Worm (Caenorhabditis elegans): ENCODE data around the gene C18A3.7.

Gene C18A3.7

DNA sequence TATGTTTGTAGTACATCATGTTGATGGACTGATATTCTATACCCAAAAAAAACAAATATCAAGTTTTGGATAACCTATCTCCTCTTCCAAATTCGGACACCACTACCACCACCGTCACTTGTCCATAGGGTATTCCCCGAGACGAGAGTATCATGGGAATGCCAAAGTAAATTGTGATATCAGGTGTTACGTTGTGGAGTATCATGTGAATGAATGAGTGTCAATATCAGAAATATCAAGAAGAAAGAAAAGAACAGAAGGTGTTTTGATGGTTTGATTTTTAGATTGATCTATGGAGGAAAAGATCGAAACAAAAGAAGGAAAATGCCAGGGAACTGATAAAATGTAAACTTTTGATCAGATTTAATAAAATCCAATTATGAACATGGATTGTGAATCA is 32.0 kb downstream of the C18A3.7 start:
- TF ChIP-seq elt-2 (tag; optimal IDR thresholded peaks at IDR 0.05) (peak; percentile 51), fkh-10 (GFP tag; optimal IDR thresholded peaks at IDR 0.05) (no peak), dpl-1 (GFP tag; optimal IDR thresholded peaks at IDR 0.05) (peak in 2 of 3 experiments; percentile 23 to 44), elt-3 (tag; optimal IDR thresholded peaks at IDR 0.05) (peak in 2 of 6 experiments; percentile 51 to 85), fkh-8 (tag; optimal IDR thresholded peaks at IDR 0.05) (peak; percentile 19), nhr-28 (tag; optimal IDR thresholded peaks at IDR 0.05) (no peak), sptf-1 (tag; optimal IDR thresholded peaks at IDR 0.05) (no peak), lin-15B (tag; optimal IDR thresholded peaks at IDR 0.05) (no peak), efl-3 (GFP tag; optimal IDR thresholded peaks at IDR 0.05) (no peak), ama-1 (optimal IDR thresholded peaks at IDR 0.05) (no peak), nhr-90 (tag; optimal IDR thresholded peaks at IDR 0.05; ENCODE audit: poor library complexity) (no peak), ceh-63 (GFP tag; optimal IDR thresholded peaks at IDR 0.05) (no peak), nhr-84 (tag; optimal IDR thresholded peaks at IDR 0.05) (no peak), aly-2 (tag; optimal IDR thresholded peaks at IDR 0.05) (no peak), xbp-1 (tag; optimal IDR thresholded peaks at IDR 0.05) (no peak), ceh-8 (GFP tag; optimal IDR thresholded peaks at IDR 0.05) (no peak), Y116A8C.19 (tag; optimal IDR thresholded peaks at IDR 0.05; ENCODE audit: borderline replicate concordance) (no peak), lin-14 (GFP tag; optimal IDR thresholded peaks at IDR 0.05) (peak; percentile 85), hpl-2 (GFP tag; optimal IDR thresholded peaks at IDR 0.05) (no peak), snpc-4 (tag; optimal IDR thresholded peaks at IDR 0.05) (no peak), hlh-17 (GFP tag; optimal IDR thresholded peaks at IDR 0.05; ENCODE audit: borderline replicate concordance) (no peak), ztf-11 (tag; optimal IDR thresholded peaks at IDR 0.05) (no peak), egl-13 (tag; optimal IDR thresholded peaks at IDR 0.05) (no peak), pag-3 (tag; optimal IDR thresholded peaks at IDR 0.05; ENCODE audit: borderline replicate concordance, insufficient read depth) (peak; percentile 81), fkh-4 (tag; optimal IDR thresholded peaks at IDR 0.05; ENCODE audit: borderline replicate concordance) (no peak), ceh-88 (GFP tag; IDR thresholded peaks at IDR 0.05) (no peak), nhr-76 (tag; optimal IDR thresholded peaks at IDR 0.05) (no peak), ets-5 (GFP tag; IDR thresholded peaks at IDR 0.05) (no peak), skn-1 (tag; optimal IDR thresholded peaks at IDR 0.05) (peak; percentile 4), mdl-1 (tag; optimal IDR thresholded peaks at IDR 0.05) (peak in 1 of 2 experiments; percentile 26), tlp-1 (tag; optimal IDR thresholded peaks at IDR 0.05) (no peak), alr-1 (tag; optimal IDR thresholded peaks at IDR 0.05; ENCODE audit: borderline replicate concordance) (no peak), lin-13 (GFP tag; optimal IDR thresholded peaks at IDR 0.05) (peak; percentile 57), nhr-71 (tag; optimal IDR thresholded peaks at IDR 0.05) (peak; percentile 88), nhr-47 (tag; optimal IDR thresholded peaks at IDR 0.05) (peak; percentile 33), isw-1 (GFP tag; IDR thresholded peaks at IDR 0.05) (no peak), mep-1 (tag; optimal IDR thresholded peaks at IDR 0.05) (peak; percentile 52), lsy-2 (tag; optimal IDR thresholded peaks at IDR 0.05) (peak; percentile 44 to 55), aha-1 (tag; optimal IDR thresholded peaks at IDR 0.05) (no peak), unc-62 (GFP tag; optimal IDR thresholded peaks at IDR 0.05) (no peak), F16B12.6 (tag; optimal IDR thresholded peaks at IDR 0.05) (no peak), ztf-4 (tag; optimal IDR thresholded peaks at IDR 0.05) (peak; percentile 35), nhr-11 (tag; optimal IDR thresholded peaks at IDR 0.05) (peak; percentile 36), egl-27 (tag; optimal IDR thresholded peaks at IDR 0.05) (no peak), sup-37 (GFP tag; optimal IDR thresholded peaks at IDR 0.05) (no peak), ces-1 (GFP tag; optimal IDR thresholded peaks at IDR 0.05) (no peak), fos-1 (tag; optimal IDR thresholded peaks at IDR 0.05) (no peak), irx-1 (tag; optimal IDR thresholded peaks at IDR 0.05) (no peak), nhr-237 (tag; optimal IDR thresholded peaks at IDR 0.05) (no peak), zip-4 (GFP tag; optimal IDR thresholded peaks at IDR 0.05) (no peak), tbx-2 (tag; optimal IDR thresholded peaks at IDR 0.05) (peak; percentile 57), zag-1 (tag; optimal IDR thresholded peaks at IDR 0.05) (no peak), rnt-1 (tag; optimal IDR thresholded peaks at IDR 0.05) (peak; percentile 57)
